Fruit fly (Drosophila melanogaster) whole organism, embryonic: Measurements from ENCODE around the gene CG5510.

Source experiments
- Aef1 ChIP-seq: fragments of 200-800 bp; sonication (Bioruptor generic); IDR thresholded peaks from 3 replicates; pipeline ENCODE4 v1.3.6; 2022; ENCODE audit warnings: missing biosample characterization, missing genetic modification characterization
- BEAF-32 ChIP-seq: fragments of 200-800 bp; sonication (Bioruptor generic); optimal IDR thresholded peaks from 3 replicates; lab custom pipeline; 2017; ENCODE audit warnings: missing biosample characterization, missing genetic modification characterization, mild to moderate bottlenecking, moderate library complexity, missing genetic modification reagents
- Bgb ChIP-seq: fragments of 200-800 bp; sonication (Bioruptor generic); IDR thresholded peaks from 2 replicates; pipeline ENCODE4 v1.3.6; 2022; ENCODE audit warnings: missing biosample characterization, missing genetic modification characterization; ENCODE audit not compliant: partially characterized antibody
- CG11504 ChIP-seq: fragments of 200-800 bp; sonication (Bioruptor generic); optimal IDR thresholded peaks from 3 replicates; lab custom pipeline; 2019; ENCODE audit warnings: missing biosample characterization, mild to moderate bottlenecking, missing genetic modification characterization, moderate library complexity
- CG11723 ChIP-seq: fragments of 200-800 bp; sonication (Bioruptor generic); optimal IDR thresholded peaks from 2 replicates; lab custom pipeline; 2017; ENCODE audit warnings: missing biosample characterization, mild to moderate bottlenecking, missing genetic modification characterization
- CG12942 ChIP-seq: fragments of 200-800 bp; sonication (Bioruptor generic); optimal IDR thresholded peaks from 3 replicates; lab custom pipeline; 2016; ENCODE audit warnings: missing biosample characterization, missing genetic modification characterization
- CG13296 ChIP-seq: fragments of 200-800 bp; sonication (Bioruptor generic); optimal IDR thresholded peaks from 3 replicates; lab custom pipeline; 2018; ENCODE audit warnings: missing biosample characterization, mild to moderate bottlenecking, missing genetic modification characterization
- CG13624 ChIP-seq: fragments of 200-800 bp; sonication (Bioruptor generic); optimal IDR thresholded peaks from 2 replicates; lab custom pipeline; 2016; ENCODE audit warnings: missing biosample characterization, missing genetic modification characterization
- CG14710 ChIP-seq: fragments of 200-800 bp; sonication (Bioruptor generic); optimal IDR thresholded peaks from 3 replicates; lab custom pipeline; 2019; ENCODE audit warnings: missing biosample characterization, mild to moderate bottlenecking, missing genetic modification characterization, moderate library complexity
- CG1603 ChIP-seq: fragments of 200-800 bp; sonication (Bioruptor generic); optimal IDR thresholded peaks from 2 replicates; lab custom pipeline; 2019; ENCODE audit warnings: missing biosample characterization, mild to moderate bottlenecking, missing genetic modification characterization, moderate library complexity
- CG17328 ChIP-seq: fragments of 200-800 bp; sonication (Bioruptor generic); IDR thresholded peaks from 2 replicates; pipeline ENCODE4 v1.3.6; 2022; ENCODE audit warnings: missing biosample characterization, missing genetic modification characterization
- CG1832 ChIP-seq: fragments of 200-800 bp; sonication (Bioruptor generic); optimal IDR thresholded peaks from 2 replicates; lab custom pipeline; 2017; ENCODE audit warnings: missing biosample characterization, mild to moderate bottlenecking, missing genetic modification characterization, inconsistent platforms
- CG2129 ChIP-seq: fragments of 200-800 bp; sonication (Bioruptor generic); IDR thresholded peaks from 2 replicates; pipeline ENCODE4 v1.3.6; 2022; ENCODE audit warnings: missing biosample characterization, missing genetic modification characterization; ENCODE audit not compliant: partially characterized antibody
- CG3065 ChIP-seq: fragments of 200-800 bp; sonication (Bioruptor generic); optimal IDR thresholded peaks from 2 replicates; lab custom pipeline; 2016; ENCODE audit warnings: missing biosample characterization, missing genetic modification characterization
- CG32532 ChIP-seq: fragments of 200-800 bp; sonication (Bioruptor generic); IDR thresholded peaks from 2 replicates; pipeline ENCODE4 v1.3.6; 2022; ENCODE audit warnings: missing biosample characterization, missing genetic modification characterization
- CG3726 ChIP-seq: fragments of 200-800 bp; sonication (Bioruptor generic); IDR thresholded peaks from 3 replicates; pipeline ENCODE4, ENCODE4 v1.3.6; 2022; ENCODE audit warnings: missing biosample characterization, missing genetic modification characterization
- CG5180 ChIP-seq: fragments of 200-800 bp; sonication (Bioruptor generic); optimal IDR thresholded peaks from 3 replicates; lab custom pipeline; 2017; ENCODE audit warnings: missing biosample characterization, missing genetic modification characterization, mild to moderate bottlenecking, moderate library complexity, missing genetic modification reagents
- CG6854 ChIP-seq: fragments of 200-800 bp; sonication (Bioruptor generic); optimal IDR thresholded peaks from 3 replicates; lab custom pipeline; 2017; ENCODE audit warnings: missing biosample characterization, mild to moderate bottlenecking, missing genetic modification characterization
- CG8089 ChIP-seq: fragments of 200-800 bp; sonication (Bioruptor generic); optimal IDR thresholded peaks from 3 replicates; lab custom pipeline; 2016; ENCODE audit warnings: missing biosample characterization, missing genetic modification characterization
- CG8944 ChIP-seq: fragments of 200-800 bp; sonication (Bioruptor generic); optimal IDR thresholded peaks from 3 replicates; lab custom pipeline; 2016; ENCODE audit warnings: missing biosample characterization, missing genetic modification characterization
- Chrac-16 ChIP-seq: fragments of 200-800 bp; sonication (Bioruptor generic); optimal IDR thresholded peaks from 3 replicates; lab custom pipeline; 2016; ENCODE audit warnings: missing biosample characterization, missing genetic modification characterization
- CkIIα-i1 ChIP-seq: fragments of 200-800 bp; sonication (Bioruptor generic); IDR thresholded peaks from 2 replicates; pipeline ENCODE4 v1.3.6; 2022; ENCODE audit warnings: missing biosample characterization, missing genetic modification characterization
- Dll ChIP-seq: fragments of 200-800 bp; sonication (Bioruptor generic); IDR thresholded peaks from 4 replicates; pipeline ENCODE4 v1.3.6; 2022; ENCODE audit warnings: missing biosample characterization, missing genetic modification characterization; ENCODE audit not compliant: partially characterized antibody
- Elba2 ChIP-seq: fragments of 200-800 bp; sonication (Bioruptor generic); optimal IDR thresholded peaks from 3 replicates; lab custom pipeline; 2016; ENCODE audit warnings: missing biosample characterization, missing genetic modification characterization
- Ets97D ChIP-seq: fragments of 200-800 bp; sonication (Bioruptor generic); optimal IDR thresholded peaks from 3 replicates; lab custom pipeline; 2016; ENCODE audit warnings: missing biosample characterization, missing genetic modification characterization
- Gsc ChIP-seq: fragments of 200-800 bp; sonication (Bioruptor generic); IDR thresholded peaks from 2 replicates; pipeline ENCODE4 v1.3.6; 2022; ENCODE audit warnings: missing biosample characterization, missing genetic modification characterization
- HLH3B ChIP-seq: fragments of 200-800 bp; sonication (Bioruptor generic); IDR thresholded peaks from 2 replicates; pipeline ENCODE4 v1.3.6; 2022; ENCODE audit warnings: missing biosample characterization, missing genetic modification characterization
- HLHmδ ChIP-seq: fragments of 200-800 bp; sonication (Bioruptor generic); optimal IDR thresholded peaks from 2 replicates; lab custom pipeline; 2018; ENCODE audit warnings: missing biosample characterization, mild to moderate bottlenecking, missing genetic modification characterization, moderate library complexity
- Mrtf ChIP-seq: fragments of 200-800 bp; sonication (Bioruptor generic); IDR thresholded peaks from 3 replicates; pipeline ENCODE4 v1.3.6; 2022; ENCODE audit warnings: missing biosample characterization, missing genetic modification characterization
- Oli ChIP-seq: fragments of 200-800 bp; sonication (Bioruptor generic); optimal IDR thresholded peaks from 2 replicates; lab custom pipeline; 2018; ENCODE audit warnings: missing biosample characterization, mild to moderate bottlenecking, missing genetic modification characterization, moderate library complexity
- Optix ChIP-seq: fragments of 200-800 bp; sonication (Bioruptor generic); IDR thresholded peaks from 3 replicates; pipeline ENCODE4 v1.3.6; 2022; ENCODE audit warnings: missing biosample characterization, missing genetic modification characterization
- Trl ChIP-seq, 3 experiments: fragments of >200 bp in 2 of 3; fragments of 200-800 bp in 1 of 3; sonication (Bioruptor generic) in 1 of 3; optimal IDR thresholded peaks; 2 replicates in 1 of 3; 3 replicates in 2 of 3; lab custom pipeline; 2016 to 2017; ENCODE audit warnings: missing biosample characterization in 1 of 3, missing genetic modification characterization in 1 of 3
- YL-1 ChIP-seq: fragments of 200-800 bp; sonication (Bioruptor generic); optimal IDR thresholded peaks from 3 replicates; lab custom pipeline; 2017; ENCODE audit warnings: missing biosample characterization, mild to moderate bottlenecking, missing genetic modification characterization
- amos ChIP-seq: fragments of 200-800 bp; sonication (Bioruptor generic); IDR thresholded peaks from 2 replicates; pipeline ENCODE4 v1.3.6; 2022; ENCODE audit warnings: missing biosample characterization, missing genetic modification characterization; ENCODE audit not compliant: partially characterized antibody
- ato ChIP-seq: fragments of 200-800 bp; sonication (Bioruptor generic); IDR thresholded peaks from 2 replicates; pipeline ENCODE4 v1.3.6; 2022; ENCODE audit warnings: missing biosample characterization, missing genetic modification characterization; ENCODE audit not compliant: partially characterized antibody
- dan ChIP-seq: fragments of 200-800 bp; sonication (Bioruptor generic); IDR thresholded peaks from 2 replicates; pipeline ENCODE4 v1.3.6; 2022; ENCODE audit warnings: missing biosample characterization, missing genetic modification characterization
- dimm ChIP-seq: fragments of 200-800 bp; sonication (Bioruptor generic); IDR thresholded peaks from 2 replicates; pipeline ENCODE4 v1.3.6; 2022; ENCODE audit warnings: missing biosample characterization, missing genetic modification characterization
- dm ChIP-seq: fragments of 200-800 bp; sonication (Bioruptor generic); optimal IDR thresholded peaks from 3 replicates; lab custom pipeline; 2016; ENCODE audit warnings: missing biosample characterization, missing genetic modification characterization
- eve ChIP-seq, 2 experiments: fragments of >200 bp; optimal IDR thresholded peaks; 2 replicates each; lab custom pipeline; 2017; ENCODE audit warnings: missing biosample characterization in 2 of 2, missing genetic modification characterization in 2 of 2
- fd102C ChIP-seq: fragments of 200-800 bp; sonication (Bioruptor generic); optimal IDR thresholded peaks from 2 replicates; lab custom pipeline; 2018; ENCODE audit warnings: missing biosample characterization, mild to moderate bottlenecking, missing genetic modification characterization, moderate library complexity
- gce ChIP-seq: fragments of 200-800 bp; sonication (Bioruptor generic); IDR thresholded peaks from 3 replicates; pipeline ENCODE4 v1.3.6; 2022; ENCODE audit warnings: missing biosample characterization, missing genetic modification characterization
- ken ChIP-seq: fragments of 200-800 bp; sonication (Bioruptor generic); IDR thresholded peaks from 3 replicates; pipeline ENCODE4 v1.3.6; 2022; ENCODE audit warnings: missing biosample characterization, missing genetic modification characterization
- nmo ChIP-seq: fragments of 200-800 bp; sonication (Bioruptor generic); optimal IDR thresholded peaks from 2 replicates; lab custom pipeline; 2018; ENCODE audit warnings: missing biosample characterization, mild to moderate bottlenecking, missing genetic modification characterization, moderate library complexity
- onecut ChIP-seq: fragments of 200-800 bp; sonication (Bioruptor generic); IDR thresholded peaks from 2 replicates; pipeline ENCODE4 v1.3.6; 2022; ENCODE audit warnings: missing biosample characterization, missing genetic modification characterization
- otp ChIP-seq: fragments of 200-800 bp; sonication (Bioruptor generic); IDR thresholded peaks from 3 replicates; pipeline ENCODE4, ENCODE4 v1.3.6; 2022; ENCODE audit warnings: missing biosample characterization, missing genetic modification characterization
- sc ChIP-seq, 3 experiments: fragments of >200 bp in 2 of 3; fragments of 200-800 bp in 1 of 3; sonication (Bioruptor generic) in 1 of 3; optimal IDR thresholded peaks; 2 replicates in 2 of 3; 3 replicates in 1 of 3; lab custom pipeline; 2017; ENCODE audit warnings: mild to moderate bottlenecking in 1 of 3, missing biosample characterization in 1 of 3, missing genetic modification characterization in 1 of 3, missing genetic modification reagents in 1 of 3
- slou ChIP-seq: fragments of 200-800 bp; sonication (Bioruptor generic); optimal IDR thresholded peaks from 3 replicates; lab custom pipeline; 2016; ENCODE audit warnings: missing biosample characterization, missing genetic modification characterization
- trh ChIP-seq: fragments of 200-800 bp; sonication (Bioruptor generic); optimal IDR thresholded peaks from 2 replicates; lab custom pipeline; 2016; ENCODE audit warnings: missing biosample characterization, missing genetic modification characterization
- vnd ChIP-seq: fragments of 200-800 bp; sonication (Bioruptor generic); IDR thresholded peaks from 3 replicates; pipeline ENCODE4 v1.3.6; 2022; ENCODE audit warnings: missing biosample characterization, missing genetic modification characterization; ENCODE audit not compliant: partially characterized antibody

CG5510 gene

DNA sequence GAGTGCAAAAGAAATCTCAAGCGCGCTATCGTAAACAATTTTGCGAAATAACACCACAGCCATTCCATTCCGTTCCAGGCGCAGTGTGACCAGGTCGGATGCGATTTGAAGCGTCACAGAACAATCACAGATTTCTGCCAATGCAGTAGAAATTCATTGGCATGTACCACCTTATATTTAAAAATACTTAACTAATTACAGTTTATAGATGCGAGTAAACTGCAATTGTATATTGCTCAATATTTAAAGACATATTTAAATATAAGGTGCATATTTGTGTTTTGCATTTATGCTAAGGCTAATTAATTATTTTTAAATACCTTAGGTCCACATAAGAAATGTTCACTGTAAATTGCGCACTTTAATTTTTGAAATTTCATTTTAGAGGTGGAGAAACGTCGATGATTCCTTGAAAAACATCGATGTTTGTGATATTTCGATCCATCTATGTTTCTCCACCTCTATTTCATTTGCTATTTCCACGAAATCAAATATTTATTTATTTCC lies 24.1 kb upstream of the CG5510 start, which contains the start of the genes SMC6 and CG6204 (continued):
- peak; percentile 86 for TF ChIP-seq CG3726 (GFP tag; lab: Robert Waterston, UW)
- TF ChIP-seq CG14710 (tag; lab: Kevin White, UChicago) = peak; percentile 94
- TF ChIP-seq CG3065 = peak; percentile 65
- peak; percentile 92 for TF ChIP-seq CG17328 (GFP tag; lab: Robert Waterston, UW)
- peak; percentile 52 for TF ChIP-seq fd102C (GFP tag; lab: Kevin White, UChicago)
- TF ChIP-seq trh (GFP tag; lab: Kevin White, UChicago) = peak; percentile 78
- TF ChIP-seq Gsc (GFP tag; lab: Robert Waterston, UW) = peak; percentile 80
- TF ChIP-seq BEAF-32 (GFP tag; lab: Kevin White, UChicago) = peak; percentile 71
- TF ChIP-seq dm = peak; percentile 61
- no peak for TF ChIP-seq ato
- peak; percentile 84 for TF ChIP-seq otp (GFP tag; lab: Robert Waterston, UW)
- no peak for TF ChIP-seq vnd
- peak; percentile 60; the same call in 1 of the 2 replicates for TF ChIP-seq amos (GFP tag; lab: Robert Waterston, UW)
- peak; percentile 52 for TF ChIP-seq Ets97D (GFP tag; lab: Kevin White, UChicago)
- TF ChIP-seq sc (optimal IDR thresholded peaks at IDR 0.05; lab: Kevin White, UChicago) = no peak
- peak; percentile 78 for TF ChIP-seq sc (GFP tag; optimal IDR thresholded peaks at IDR 0.05; lab: Kevin White, UChicago)
- TF ChIP-seq CG11723 (GFP tag; lab: Kevin White, UChicago) = peak; percentile 75
- no peak for TF ChIP-seq CG1832 (GFP tag; lab: Kevin White, UChicago)
- peak; percentile 85 for TF ChIP-seq onecut (GFP tag; lab: Robert Waterston, UW)
- TF ChIP-seq CG13296 = peak; percentile 91
- peak; percentile 50; the same call in 2 of the 4 replicates for TF ChIP-seq Dll
- TF ChIP-seq CG8089 (GFP tag; lab: Kevin White, UChicago) = peak; percentile 53
- TF ChIP-seq CG13624 = peak; percentile 95
- no peak for TF ChIP-seq Optix
- TF ChIP-seq CG1603 (tag; lab: Kevin White, UChicago) = peak; percentile 94
- peak; percentile 96 for TF ChIP-seq Oli (tag; lab: Kevin White, UChicago)
- TF ChIP-seq CG8944 (GFP tag; lab: Kevin White, UChicago) = peak; percentile 70
- TF ChIP-seq HLH3B (GFP tag; lab: Robert Waterston, UW) = peak; percentile 92
- TF ChIP-seq YL-1 (GFP tag; lab: Kevin White, UChicago) = peak; percentile 70
- TF ChIP-seq HLHmδ (GFP tag; lab: Kevin White, UChicago) = no peak
- TF ChIP-seq nmo = peak; percentile 98
- TF ChIP-seq CG11504 (tag; lab: Kevin White, UChicago) = peak; percentile 94
- peak; percentile 75 for TF ChIP-seq dimm (GFP tag; lab: Robert Waterston, UW)
- peak; percentile 82 for TF ChIP-seq CG6854 (GFP tag; lab: Kevin White, UChicago)
- TF ChIP-seq eve (GFP tag; optimal IDR thresholded peaks at IDR 0.05; lab: Kevin White, UChicago) = no peak
- TF ChIP-seq dan (GFP tag; lab: Robert Waterston, UW) = peak; percentile 83
- peak; percentile 96 for TF ChIP-seq CG32532
- peak; percentile 86 for TF ChIP-seq slou
- no peak for TF ChIP-seq CG2129 (GFP tag; lab: Robert Waterston, UW)
- peak; percentile 90 for TF ChIP-seq Mrtf (GFP tag; lab: Robert Waterston, UW)
- TF ChIP-seq Aef1 (GFP tag; lab: Robert Waterston, UW) = peak; percentile 95
- no peak for TF ChIP-seq CG5180 (GFP tag; lab: Kevin White, UChicago)
- TF ChIP-seq Elba2 (GFP tag; lab: Kevin White, UChicago) = peak; percentile 71
- TF ChIP-seq CG12942 = peak; percentile 85
- TF ChIP-seq ken (GFP tag; lab: Robert Waterston, UW) = peak; percentile 93
- TF ChIP-seq CkIIα-i1 = peak; percentile 70; the same call in 1 of the 2 replicates
- TF ChIP-seq gce = peak; percentile 92
- no peak for TF ChIP-seq Trl (optimal IDR thresholded peaks at IDR 0.05; lab: Kevin White, UChicago)
- TF ChIP-seq Trl (GFP tag; optimal IDR thresholded peaks at IDR 0.05; lab: Kevin White, UChicago) = peak; percentile 79
- peak; percentile 94 for TF ChIP-seq Chrac-16
- TF ChIP-seq Bgb = 0 out of 2 replicates have a peak, but pooled peaks have one; percentile 23
